Fruit fly (Drosophila melanogaster) whole organism, embryonic: ENCODE results near the gene trem.

Experiments used
- Adf1 ChIP-seq: fragments of 200-800 bp; sonication (Bioruptor generic); IDR thresholded peaks from 2 replicates; pipeline ENCODE4 v1.3.6; 2022; ENCODE audit warnings: missing biosample characterization, missing genetic modification characterization
- CG1024 ChIP-seq: fragments of 200-800 bp; sonication (Bioruptor generic); IDR thresholded peaks from 2 replicates; pipeline ENCODE4 v1.3.6; 2022; ENCODE audit warnings: missing biosample characterization, missing genetic modification characterization
- CG10321 ChIP-seq: fragments of 200-800 bp; sonication (Bioruptor generic); IDR thresholded peaks from 2 replicates; pipeline ENCODE4 v1.3.6; 2022; ENCODE audit warnings: missing biosample characterization, missing genetic modification characterization
- CG10654 ChIP-seq: fragments of 200-800 bp; sonication (Bioruptor generic); optimal IDR thresholded peaks from 2 replicates; lab custom pipeline; 2016; ENCODE audit warnings: missing biosample characterization, missing genetic modification characterization
- CG11398 ChIP-seq: fragments of 200-800 bp; sonication (Bioruptor generic); optimal IDR thresholded peaks from 2 replicates; lab custom pipeline; 2016; ENCODE audit warnings: missing biosample characterization, missing genetic modification characterization
- CG12071 ChIP-seq: fragments of 200-800 bp; sonication (Bioruptor generic); optimal IDR thresholded peaks from 3 replicates; lab custom pipeline; 2018; ENCODE audit warnings: missing biosample characterization, mild to moderate bottlenecking, missing genetic modification characterization
- CG13287 ChIP-seq: fragments of 200-800 bp; sonication (Bioruptor generic); IDR thresholded peaks from 2 replicates; pipeline ENCODE4 v1.3.6; 2022; ENCODE audit warnings: missing biosample characterization, missing genetic modification characterization; ENCODE audit not compliant: partially characterized antibody
- CG13424 ChIP-seq: fragments of 200-800 bp; sonication (Bioruptor generic); optimal IDR thresholded peaks from 2 replicates; lab custom pipeline; 2019; ENCODE audit warnings: missing biosample characterization, mild to moderate bottlenecking, missing genetic modification characterization, moderate library complexity
- CG14050 ChIP-seq: fragments of 200-800 bp; sonication (Bioruptor generic); IDR thresholded peaks from 3 replicates; pipeline ENCODE4 v1.3.6; 2022; ENCODE audit warnings: missing biosample characterization, missing genetic modification characterization
- CG14441 ChIP-seq: fragments of 200-800 bp; sonication (Bioruptor generic); IDR thresholded peaks from 2 replicates; pipeline ENCODE4 v1.3.6; 2022; ENCODE audit warnings: missing biosample characterization, missing genetic modification characterization
- CG15601 ChIP-seq: fragments of 200-800 bp; sonication (Bioruptor generic); optimal IDR thresholded peaks from 3 replicates; lab custom pipeline; 2019; ENCODE audit warnings: missing biosample characterization, mild to moderate bottlenecking, missing genetic modification characterization, moderate library complexity
- CG17912 ChIP-seq: fragments of 200-800 bp; sonication (Bioruptor generic); optimal IDR thresholded peaks from 2 replicates; lab custom pipeline; 2018; ENCODE audit warnings: missing biosample characterization, mild to moderate bottlenecking, missing genetic modification characterization
- CG18599 ChIP-seq: fragments of 200-800 bp; sonication (Bioruptor generic); optimal IDR thresholded peaks from 3 replicates; lab custom pipeline; 2017; ENCODE audit warnings: missing biosample characterization, missing genetic modification characterization, mild to moderate bottlenecking, moderate library complexity, missing genetic modification reagents
- CG2120 ChIP-seq: fragments of 200-800 bp; sonication (Bioruptor generic); optimal IDR thresholded peaks from 3 replicates; lab custom pipeline; 2016; ENCODE audit warnings: missing biosample characterization, missing genetic modification characterization
- CG32532 ChIP-seq: fragments of 200-800 bp; sonication (Bioruptor generic); IDR thresholded peaks from 2 replicates; pipeline ENCODE4 v1.3.6; 2022; ENCODE audit warnings: missing biosample characterization, missing genetic modification characterization
- CG33213 ChIP-seq: fragments of 200-800 bp; sonication (Bioruptor generic); optimal IDR thresholded peaks from 3 replicates; lab custom pipeline; 2016; ENCODE audit warnings: missing biosample characterization, missing genetic modification characterization
- CG3995 ChIP-seq: fragments of 200-800 bp; sonication (Bioruptor generic); optimal IDR thresholded peaks from 3 replicates; lab custom pipeline; 2016; ENCODE audit warnings: missing biosample characterization, missing genetic modification characterization
- CG4282 ChIP-seq: fragments of 200-800 bp; sonication (Bioruptor generic); optimal IDR thresholded peaks from 2 replicates; lab custom pipeline; 2016; ENCODE audit warnings: missing biosample characterization, missing genetic modification characterization
- CG6683 ChIP-seq: fragments of 200-800 bp; sonication (Bioruptor generic); optimal IDR thresholded peaks from 2 replicates; lab custom pipeline; 2017; ENCODE audit warnings: missing biosample characterization, mild to moderate bottlenecking, missing genetic modification characterization, missing genetic modification reagents
- CG7745 ChIP-seq: fragments of 200-800 bp; sonication (Bioruptor generic); optimal IDR thresholded peaks from 2 replicates; lab custom pipeline; 2018; ENCODE audit warnings: missing biosample characterization, mild to moderate bottlenecking, missing genetic modification characterization, moderate library complexity
- CG8290 ChIP-seq, 3 experiments: fragments of 200-800 bp; sonication (Bioruptor generic); optimal IDR thresholded peaks; 2 replicates each; lab custom pipeline; 2016 to 2019; ENCODE audit warnings: missing biosample characterization in 3 of 3, missing genetic modification characterization in 3 of 3, mild to moderate bottlenecking in 2 of 3, moderate library complexity in 1 of 3
- CkIIα-i1 ChIP-seq: fragments of 200-800 bp; sonication (Bioruptor generic); IDR thresholded peaks from 2 replicates; pipeline ENCODE4 v1.3.6; 2022; ENCODE audit warnings: missing biosample characterization, missing genetic modification characterization
- CrebB ChIP-seq: fragments of 200-800 bp; sonication (Bioruptor generic); optimal IDR thresholded peaks from 3 replicates; lab custom pipeline; 2018; ENCODE audit warnings: missing biosample characterization, mild to moderate bottlenecking, missing genetic modification characterization
- Dek ChIP-seq: fragments of 200-800 bp; sonication (Bioruptor generic); optimal IDR thresholded peaks from 3 replicates; lab custom pipeline; 2019; ENCODE audit warnings: missing biosample characterization, mild to moderate bottlenecking, missing genetic modification characterization, moderate library complexity
- Dll ChIP-seq: fragments of 200-800 bp; sonication (Bioruptor generic); IDR thresholded peaks from 4 replicates; pipeline ENCODE4 v1.3.6; 2022; ENCODE audit warnings: missing biosample characterization, missing genetic modification characterization; ENCODE audit not compliant: partially characterized antibody
- Doc2 ChIP-seq: fragments of 200-800 bp; sonication (Bioruptor generic); IDR thresholded peaks from 2 replicates; pipeline ENCODE4 v1.3.6; 2022; ENCODE audit warnings: missing biosample characterization, missing genetic modification characterization
- Gug ChIP-seq: fragments of 200-800 bp; sonication (Bioruptor generic); IDR thresholded peaks from 4 replicates; pipeline ENCODE4 v1.3.6; 2022; ENCODE audit warnings: missing biosample characterization, missing genetic modification characterization
- H2.0 ChIP-seq: fragments of 200-800 bp; sonication (Bioruptor generic); IDR thresholded peaks from 2 replicates; pipeline ENCODE4 v1.3.6; 2022; ENCODE audit warnings: missing biosample characterization, missing genetic modification characterization
- HHEX ChIP-seq: fragments of 200-800 bp; sonication (Bioruptor generic); optimal IDR thresholded peaks from 3 replicates; lab custom pipeline; 2017; ENCODE audit warnings: missing biosample characterization, mild to moderate bottlenecking, missing genetic modification characterization, missing genetic modification reagents
- Hr51 ChIP-seq, 2 experiments: fragments of 200-800 bp; sonication (Bioruptor generic); optimal IDR thresholded peaks; 2 replicates in 1 of 2; 3 replicates in 1 of 2; lab custom pipeline; 2016 to 2018; ENCODE audit warnings: missing biosample characterization in 2 of 2, missing genetic modification characterization in 2 of 2, mild to moderate bottlenecking in 1 of 2, moderate library complexity in 1 of 2
- Jarid2 ChIP-seq: fragments of 200-800 bp; sonication (Bioruptor generic); optimal IDR thresholded peaks from 3 replicates; lab custom pipeline; 2017; ENCODE audit warnings: mild to moderate bottlenecking, missing biosample characterization, missing genetic modification reagents, missing genetic modification characterization
- Lim3 ChIP-seq: fragments of 200-800 bp; sonication (Bioruptor generic); IDR thresholded peaks from 2 replicates; pipeline ENCODE4 v1.3.6; 2022; ENCODE audit warnings: missing biosample characterization, missing genetic modification characterization
- Mrtf ChIP-seq: fragments of 200-800 bp; sonication (Bioruptor generic); IDR thresholded peaks from 3 replicates; pipeline ENCODE4 v1.3.6; 2022; ENCODE audit warnings: missing biosample characterization, missing genetic modification characterization
- Rx ChIP-seq: fragments of 200-800 bp; sonication (Bioruptor generic); IDR thresholded peaks from 2 replicates; pipeline ENCODE4 v1.3.6; 2022; ENCODE audit warnings: missing biosample characterization, missing genetic modification characterization
- az2 ChIP-seq: fragments of 200-800 bp; sonication (Bioruptor generic); optimal IDR thresholded peaks from 3 replicates; lab custom pipeline; 2016; ENCODE audit warnings: missing biosample characterization, missing genetic modification characterization
- cad ChIP-seq: fragments of >200 bp; optimal IDR thresholded peaks from 2 replicates; lab custom pipeline; 2017; ENCODE audit warnings: missing biosample characterization, missing genetic modification characterization
- da ChIP-seq: fragments of 200-800 bp; sonication (Bioruptor generic); optimal IDR thresholded peaks from 2 replicates; lab custom pipeline; 2016; ENCODE audit warnings: missing biosample characterization, missing genetic modification characterization
- dysf ChIP-seq: fragments of 200-800 bp; sonication (Bioruptor generic); IDR thresholded peaks from 3 replicates; pipeline ENCODE4 v1.3.6; 2022; ENCODE audit warnings: missing biosample characterization, missing genetic modification characterization
- gro ChIP-seq: fragments of 200-800 bp; sonication (Bioruptor generic); optimal IDR thresholded peaks from 2 replicates; lab custom pipeline; 2016; ENCODE audit warnings: missing biosample characterization, missing genetic modification characterization
- hth ChIP-seq: fragments of >200 bp; optimal IDR thresholded peaks from 2 replicates; lab custom pipeline; 2017; ENCODE audit warnings: inconsistent platforms
- jumu ChIP-seq: fragments of 200-800 bp; sonication (Bioruptor generic); optimal IDR thresholded peaks from 3 replicates; lab custom pipeline; 2016; ENCODE audit warnings: missing biosample characterization, missing genetic modification characterization
- lilli ChIP-seq: fragments of 200-800 bp; sonication (Bioruptor generic); optimal IDR thresholded peaks from 3 replicates; lab custom pipeline; 2016; ENCODE audit warnings: missing biosample characterization, missing genetic modification characterization
- prd ChIP-seq, 3 experiments: fragments of >200 bp in 2 of 3; fragments of 200-800 bp in 1 of 3; sonication (Bioruptor generic) in 1 of 3; optimal IDR thresholded peaks in 2 of 3; IDR thresholded peaks in 1 of 3; 2 replicates in 2 of 3; 3 replicates in 1 of 3; pipeline versions ENCODE4 v1.3.6 to Lab custom; 2017 to 2022; ENCODE audit warnings: missing biosample characterization in 1 of 3, missing genetic modification characterization in 1 of 3
- ranshi ChIP-seq: fragments of 200-800 bp; sonication (Bioruptor generic); IDR thresholded peaks from 2 replicates; pipeline ENCODE4 v1.3.6; 2022; ENCODE audit warnings: missing biosample characterization, missing genetic modification characterization
- salm ChIP-seq: fragments of 200-800 bp; sonication (Bioruptor generic); optimal IDR thresholded peaks from 2 replicates; lab custom pipeline; 2018; ENCODE audit warnings: missing biosample characterization, mild to moderate bottlenecking, missing genetic modification characterization
- sisA ChIP-seq: fragments of 200-800 bp; sonication (Bioruptor generic); IDR thresholded peaks from 2 replicates; pipeline ENCODE4 v1.3.6; 2022; ENCODE audit warnings: missing biosample characterization, missing genetic modification characterization
- sna ChIP-seq: fragments of 200-800 bp; sonication (Bioruptor generic); IDR thresholded peaks from 2 replicates; pipeline ENCODE4 v1.3.6; 2022; ENCODE audit warnings: missing biosample characterization, missing genetic modification characterization; ENCODE audit not compliant: partially characterized antibody
- tna ChIP-seq: fragments of 200-800 bp; sonication (Bioruptor generic); IDR thresholded peaks from 2 replicates; pipeline ENCODE4 v1.3.6; 2022; ENCODE audit warnings: missing biosample characterization, missing genetic modification characterization; ENCODE audit not compliant: partially characterized antibody
- unc-4 ChIP-seq: fragments of 200-800 bp; sonication (Bioruptor generic); IDR thresholded peaks from 2 replicates; pipeline ENCODE4 v1.3.6; 2022; ENCODE audit warnings: missing biosample characterization, missing genetic modification characterization; ENCODE audit not compliant: partially characterized antibody

Gene trem

dm6 chr3R:20021152-20021769 lies 9.8 kb downstream of the trem start, which contains the start of the genes PIG-L and psidin (continued):
- TF ChIP-seq CG15601 (tag; lab: Kevin White, UChicago): peak; percentile 84
- peak; percentile 88 for TF ChIP-seq unc-4 (GFP tag; lab: Robert Waterston, UW)
- TF ChIP-seq CG2120: peak; percentile 93
- no peak for TF ChIP-seq hth (lab: Kevin White, UChicago)
- TF ChIP-seq sisA (GFP tag; lab: Robert Waterston, UW): peak; percentile 64
- TF ChIP-seq CG14050 (GFP tag; lab: Robert Waterston, UW): no peak; the same call in 1 of the 3 replicates
- no peak for TF ChIP-seq CkIIα-i1
- peak; percentile 96 for TF ChIP-seq CG13287 (GFP tag; lab: Robert Waterston, UW)
- TF ChIP-seq CG18599 (GFP tag; lab: Kevin White, UChicago): peak; percentile 64
- TF ChIP-seq CG13424 (tag; lab: Kevin White, UChicago): peak; percentile 94
- TF ChIP-seq CG14441: peak; percentile 72
- TF ChIP-seq ranshi (GFP tag; lab: Robert Waterston, UW): peak; percentile 46; the same call in 1 of the 2 replicates
- TF ChIP-seq H2.0: peak; percentile 59
- TF ChIP-seq Mrtf (GFP tag; lab: Robert Waterston, UW): peak; percentile 42; the same call in 2 of the 3 replicates
- TF ChIP-seq CG10321 (GFP tag; lab: Robert Waterston, UW): 0 out of 2 replicates have a peak, but pooled peaks have one; percentile 45
- TF ChIP-seq CG17912 (GFP tag; lab: Kevin White, UChicago): no peak
- peak; percentile 87 for TF ChIP-seq dysf
- TF ChIP-seq CG8290 (GFP tag; optimal IDR thresholded peaks at IDR 0.05; lab: Kevin White, UChicago): peak; percentile 66
- no peak for TF ChIP-seq CG8290 (tag; optimal IDR thresholded peaks at IDR 0.05; lab: Kevin White, UChicago)
- TF ChIP-seq CG11398 (GFP tag; lab: Kevin White, UChicago): peak; percentile 56
- peak; percentile 68 for TF ChIP-seq HHEX (GFP tag; lab: Kevin White, UChicago)
- TF ChIP-seq da (GFP tag; lab: Kevin White, UChicago): peak; percentile 50
- TF ChIP-seq CG4282: peak; percentile 3
- TF ChIP-seq cad: no peak
- peak; percentile 77 to 91 for TF ChIP-seq Hr51 (GFP tag; optimal IDR thresholded peaks at IDR 0.05; lab: Kevin White, UChicago)
- TF ChIP-seq az2: peak; percentile 88
- TF ChIP-seq Dll (GFP tag; lab: Robert Waterston, UW): peak; percentile 98
- TF ChIP-seq Gug (GFP tag; lab: Robert Waterston, UW): peak; percentile 63; the same call in 2 of the 4 replicates
- TF ChIP-seq Jarid2: no peak
- TF ChIP-seq CG6683 (GFP tag; lab: Kevin White, UChicago): no peak
- peak; percentile 29; the same call in 1 of the 2 replicates for TF ChIP-seq CG1024
- TF ChIP-seq CG3995 (GFP tag; lab: Kevin White, UChicago): peak; percentile 96
- TF ChIP-seq CG32532: peak; percentile 70
- TF ChIP-seq tna (GFP tag; lab: Robert Waterston, UW): peak; percentile 78
- TF ChIP-seq Doc2 (GFP tag; lab: Robert Waterston, UW): no peak
- TF ChIP-seq prd (optimal IDR thresholded peaks at IDR 0.05; lab: Kevin White, UChicago): no peak
- TF ChIP-seq prd (GFP tag; IDR thresholded peaks at IDR 0.05; lab: Robert Waterston, UW): peak; percentile 84; the same call in 2 of the 3 replicates
- no peak for TF ChIP-seq gro
- TF ChIP-seq Adf1 (GFP tag; lab: Robert Waterston, UW): peak; percentile 47; the same call in 1 of the 2 replicates
- peak; percentile 47 for TF ChIP-seq salm (tag; lab: Kevin White, UChicago)
- TF ChIP-seq CG33213 (GFP tag; lab: Kevin White, UChicago): peak; percentile 56
- peak; percentile 26 for TF ChIP-seq Rx (GFP tag; lab: Robert Waterston, UW)
- no peak for TF ChIP-seq CG7745 (tag; lab: Kevin White, UChicago)
- TF ChIP-seq jumu (GFP tag; lab: Kevin White, UChicago): peak; percentile 57
- TF ChIP-seq Lim3 (GFP tag; lab: Robert Waterston, UW): no peak
- peak; percentile 86 for TF ChIP-seq lilli (GFP tag; lab: Kevin White, UChicago)
- peak; percentile 53 for TF ChIP-seq CrebB
- TF ChIP-seq sna (GFP tag; lab: Robert Waterston, UW): peak; percentile 97
- peak; percentile 78 for TF ChIP-seq Dek (tag; lab: Kevin White, UChicago)
- no peak for TF ChIP-seq CG12071 (GFP tag; lab: Kevin White, UChicago)
- peak; percentile 48 for TF ChIP-seq CG10654 (GFP tag; lab: Kevin White, UChicago)
